Worm (Caenorhabditis elegans) whole organism, L4 larva: ENCODE results near the gene crp-1.

Source experiments
- ama-1 ChIP-seq: fragments of 150-350 bp; optimal IDR thresholded peaks from 2 replicates; lab custom pipeline; 2014; ENCODE audit warnings: inconsistent platforms, mixed read lengths
- ces-1 ChIP-seq: fragments of 150-350 bp; sonication (generic microtip); optimal IDR thresholded peaks from 4 replicates; lab custom pipeline; 2014; ENCODE audit warnings: missing biosample characterization, missing genetic modification reagents, missing genetic modification characterization
- daf-19 ChIP-seq: fragments of 200-800 bp; sonication (Bioruptor generic); conservative IDR thresholded peaks from 2 replicates; pipeline ENCODE4 v1.3.6; 2022; ENCODE audit warnings: missing genetic modification characterization, missing compliant biosample characterization
- dpl-1 ChIP-seq: fragments of 150-350 bp; optimal IDR thresholded peaks from 2 replicates; lab custom pipeline; 2014; ENCODE audit warnings: missing biosample characterization, missing genetic modification reagents, missing genetic modification characterization
- lin-39 ChIP-seq: fragments of 150-350 bp; optimal IDR thresholded peaks from 2 replicates; lab custom pipeline; 2014; ENCODE audit warnings: missing biosample characterization, missing genetic modification reagents, missing genetic modification characterization
- madf-9 ChIP-seq: fragments of 200-800 bp; sonication (Bioruptor generic); conservative IDR thresholded peaks from 2 replicates; pipeline ENCODE4 v1.3.6; 2022; ENCODE audit warnings: missing genetic modification reagents, missing genetic modification characterization, missing compliant biosample characterization
- mdl-1 ChIP-seq, 2 experiments: fragments of 150-350 bp in 1 of 2; sonication (generic microtip) in 1 of 2; optimal IDR thresholded peaks; 2 replicates each; lab custom pipeline; 2014 to 2017; ENCODE audit warnings: missing biosample characterization in 2 of 2, missing genetic modification characterization in 2 of 2
- nhr-237 ChIP-seq: sonication (generic microtip); optimal IDR thresholded peaks from 2 replicates; lab custom pipeline; 2017; ENCODE audit warnings: missing biosample characterization, missing genetic modification characterization
- nhr-42 ChIP-seq: fragments of 200-800 bp; sonication (Bioruptor generic); IDR thresholded peaks from 2 replicates; pipeline ENCODE4 v1.3.6; 2022; ENCODE audit warnings: missing genetic modification characterization, missing compliant biosample characterization
- nhr-6 ChIP-seq: fragments of 150-350 bp; optimal IDR thresholded peaks from 2 replicates; lab custom pipeline; 2014; ENCODE audit warnings: missing biosample characterization, missing genetic modification characterization
- nhr-77 ChIP-seq: fragments of 150-350 bp; optimal IDR thresholded peaks from 2 replicates; lab custom pipeline; 2014; ENCODE audit warnings: missing biosample characterization, missing genetic modification characterization
- snpc-4 ChIP-seq: fragments of 150-350 bp; optimal IDR thresholded peaks from 2 replicates; lab custom pipeline; 2014; ENCODE audit warnings: missing biosample characterization, missing genetic modification characterization
- unc-39 ChIP-seq: sonication (generic microtip); optimal IDR thresholded peaks from 2 replicates; lab custom pipeline; 2017; ENCODE audit warnings: missing biosample characterization, missing genetic modification characterization
- ztf-11 ChIP-seq: fragments of 150-350 bp; optimal IDR thresholded peaks from 2 replicates; lab custom pipeline; 2014; ENCODE audit warnings: missing biosample characterization, missing genetic modification characterization

- TF ChIP-seq lin-39 (tag; lab: Kevin White, UChicago) (no peak), unc-39 (tag; lab: Kevin White, UChicago) (no peak), nhr-42 (GFP tag; lab: Robert Waterston, UW) (no peak), dpl-1 (GFP tag; lab: Kevin White, UChicago) (no peak), ama-1 (no peak), mdl-1 (tag; optimal IDR thresholded peaks at IDR 0.05; lab: Kevin White, UChicago) (no peak), nhr-6 (no peak), nhr-77 (peak; percentile 54), ces-1 (no peak), snpc-4 (no peak), daf-19 (GFP tag; lab: Robert Waterston, UW) (no peak), madf-9 (GFP tag; lab: Robert Waterston, UW) (no peak), nhr-237 (tag; lab: Kevin White, UChicago) (no peak), ztf-11 (no peak)
Measured at ce11 chrV:10493150-10493549, 14.8 kb downstream of the crp-1 start, which contains the start of gene ugt-33.
